Fruit fly (Drosophila melanogaster): ENCODE results near the gene CG9147.

The CG9147 gene

DNA sequence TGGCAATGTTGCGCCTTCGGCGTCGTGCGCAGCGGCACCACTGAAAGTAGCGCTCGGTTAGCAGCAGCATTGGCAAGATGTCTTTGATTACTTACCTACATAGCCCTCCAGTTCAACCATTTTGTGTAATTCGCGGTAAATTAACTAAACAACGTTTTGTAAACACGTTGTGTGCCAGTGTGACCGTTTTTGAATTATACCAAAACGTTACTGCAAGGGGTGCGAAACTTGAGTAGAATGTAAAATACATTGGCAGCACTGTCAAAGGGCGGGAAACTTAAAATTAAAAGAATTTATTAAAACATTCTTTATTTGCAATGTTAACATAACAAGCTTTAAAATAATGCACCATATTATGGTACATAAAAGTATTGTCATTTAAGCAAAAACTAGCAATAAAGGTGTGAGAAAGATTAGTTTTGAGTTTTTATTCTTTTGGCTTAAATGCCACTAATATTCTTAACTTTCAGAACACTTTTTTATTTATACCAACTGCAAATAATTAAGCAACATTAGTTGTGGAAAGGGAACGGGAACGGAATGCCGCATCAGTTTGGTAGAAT is 41.4 kb upstream of the CG9147 start, which contains the start of gene CG9107 (continued):
- TF ChIP-seq amos (GFP tag; IDR thresholded peaks at IDR 0.05; ENCODE audit: partially characterized antibody), result peak; percentile 18; the same call in 1 of the 2 replicates
- TF ChIP-seq CG8281 (tag; optimal IDR thresholded peaks at IDR 0.05), result no peak
- TF ChIP-seq CG12299 (tag; optimal IDR thresholded peaks at IDR 0.05), result no peak
- peak; percentile 71 for TF ChIP-seq CG1603 (tag; optimal IDR thresholded peaks at IDR 0.05)

DNA sequence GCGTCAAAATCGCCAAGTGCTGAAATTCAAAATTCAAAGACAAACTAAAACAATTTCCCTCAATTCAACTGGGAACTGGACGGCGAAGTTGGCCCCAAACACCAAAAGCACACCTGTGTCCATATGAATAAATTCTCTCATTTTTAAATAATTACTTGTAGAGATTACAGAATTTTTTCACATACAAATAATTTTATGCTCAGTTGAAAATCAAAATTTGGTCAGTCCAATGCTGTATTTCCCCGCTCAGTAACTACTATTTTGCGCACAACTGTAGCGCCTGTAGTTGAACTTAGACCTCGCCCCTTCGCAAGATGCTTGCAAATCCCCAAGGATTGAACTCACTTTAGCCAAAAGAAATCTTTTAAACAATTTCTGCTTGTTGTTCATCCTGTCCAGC is 37.1 kb upstream of the CG9147 start:
- peak; percentile 17 for TF ChIP-seq lab (GFP tag; optimal IDR thresholded peaks at IDR 0.05)
- TF ChIP-seq ken (GFP tag; IDR thresholded peaks at IDR 0.05), result peak; percentile 53; the same call in 1 of the 3 replicates
- peak; percentile 23 for TF ChIP-seq CG12391 (tag; optimal IDR thresholded peaks at IDR 0.05)
- 0 out of 2 replicates have a peak, but pooled peaks have one; percentile 10 for TF ChIP-seq CG4404 (GFP tag; IDR thresholded peaks at IDR 0.05)
- TF ChIP-seq ftz-f1 (GFP tag; optimal IDR thresholded peaks at IDR 0.05), result no peak
- peak; percentile 68 for TF ChIP-seq CG17328 (GFP tag; IDR thresholded peaks at IDR 0.05)
- peak in 1 of 2 experiments; percentile 4 for TF ChIP-seq chif (GFP tag; optimal IDR thresholded peaks at IDR 0.05)
- 0 out of 3 replicates have a peak, but pooled peaks have one; percentile 13 for TF ChIP-seq CG2889 (GFP tag; IDR thresholded peaks at IDR 0.05)
- TF ChIP-seq esg (GFP tag; conservative IDR thresholded peaks at IDR 0.05), result peak; percentile 34; the same call in 1 of the 2 replicates
- TF ChIP-seq ci (GFP tag; IDR thresholded peaks at IDR 0.05), result peak; percentile 73
- TF ChIP-seq CG8944 (GFP tag; optimal IDR thresholded peaks at IDR 0.05), result peak; percentile 9
- peak; percentile 33 for TF ChIP-seq ATbp (GFP tag; optimal IDR thresholded peaks at IDR 0.05)
- 0 out of 2 replicates have a peak, but pooled peaks have one; percentile 44 for TF ChIP-seq CG14014 (GFP tag; IDR thresholded peaks at IDR 0.05)
- peak; percentile 23; the same call in 1 of the 3 replicates for TF ChIP-seq tgo (GFP tag; IDR thresholded peaks at IDR 0.05)
- 0 out of 3 replicates have a peak, but pooled peaks have one; percentile 27 for TF ChIP-seq CG11695 (GFP tag; IDR thresholded peaks at IDR 0.05)
- 0 out of 2 replicates have a peak, but pooled peaks have one; percentile 11 for TF ChIP-seq E2f2 (GFP tag; IDR thresholded peaks at IDR 0.05)
- no peak for TF ChIP-seq CG16863 (GFP tag; optimal IDR thresholded peaks at IDR 0.05)
- TF ChIP-seq Oli (tag; optimal IDR thresholded peaks at IDR 0.05), result peak; percentile 23
- TF ChIP-seq lmd (GFP tag; IDR thresholded peaks at IDR 0.05), result peak; percentile 42; the same call in 1 of the 2 replicates
- TF ChIP-seq CG8388 (GFP tag; optimal IDR thresholded peaks at IDR 0.05), result peak; percentile 3
- TF ChIP-seq Nf-YA (GFP tag; IDR thresholded peaks at IDR 0.05), result 0 out of 2 replicates have a peak, but pooled peaks have one; percentile 10
- 0 out of 2 replicates have a peak, but pooled peaks have one; percentile 37 for TF ChIP-seq chm (GFP tag; IDR thresholded peaks at IDR 0.05)
- peak; percentile 70 for TF ChIP-seq Med (GFP tag)
- peak; percentile 6 for TF ChIP-seq ind (GFP tag; optimal IDR thresholded peaks at IDR 0.05)
- TF ChIP-seq lbe (GFP tag; optimal IDR thresholded peaks at IDR 0.05), result no peak
- TF ChIP-seq Optix (GFP tag; IDR thresholded peaks at IDR 0.05), result 0 out of 3 replicates have a peak, but pooled peaks have one; percentile 7
- peak; percentile 6 for TF ChIP-seq az2 (GFP tag; optimal IDR thresholded peaks at IDR 0.05)
- TF ChIP-seq CG18599 (GFP tag; optimal IDR thresholded peaks at IDR 0.05), result peak; percentile 8
- TF ChIP-seq CG11696 (GFP tag; IDR thresholded peaks at IDR 0.05), result 0 out of 2 replicates have a peak, but pooled peaks have one; percentile 34
- peak; percentile 34 for TF ChIP-seq Ada2b (GFP tag; IDR thresholded peaks at IDR 0.05)
- TF ChIP-seq CG15479 (GFP tag; optimal IDR thresholded peaks at IDR 0.05), result no peak
- peak; percentile 61 for TF ChIP-seq row (GFP tag; IDR thresholded peaks at IDR 0.05)
- TF ChIP-seq hkb (optimal IDR thresholded peaks at IDR 0.05), result no peak
- peak; percentile 61; the same call in 1 of the 2 replicates for TF ChIP-seq hkb (GFP tag; IDR thresholded peaks at IDR 0.05)
- TF ChIP-seq sisA (GFP tag; IDR thresholded peaks at IDR 0.05), result peak; percentile 49
- no peak for TF ChIP-seq Dbx (GFP tag; IDR thresholded peaks at IDR 0.05)
- TF ChIP-seq CG2120 (GFP tag; optimal IDR thresholded peaks at IDR 0.05), result peak; percentile 25
- TF ChIP-seq CG4730 (GFP tag; IDR thresholded peaks at IDR 0.05), result 0 out of 2 replicates have a peak, but pooled peaks have one; percentile 15
- peak; percentile 32; the same call in 1 of the 2 replicates for TF ChIP-seq CG10366 (GFP tag; IDR thresholded peaks at IDR 0.05)
- TF ChIP-seq Hr51 (GFP tag; optimal IDR thresholded peaks at IDR 0.05), result peak in 1 of 2 experiments; percentile 7
- peak; percentile 64; the same call in 1 of the 2 replicates for TF ChIP-seq vvl (GFP tag; IDR thresholded peaks at IDR 0.05)
- no peak for TF ChIP-seq nom (GFP tag; optimal IDR thresholded peaks at IDR 0.05)
- peak; percentile 12 for TF ChIP-seq Hmr (GFP tag; optimal IDR thresholded peaks at IDR 0.05)

Measured in whole organism, embryonic.